Worm (Caenorhabditis elegans): ENCODE measurements around the gene Y37D8A.6.

DNA sequence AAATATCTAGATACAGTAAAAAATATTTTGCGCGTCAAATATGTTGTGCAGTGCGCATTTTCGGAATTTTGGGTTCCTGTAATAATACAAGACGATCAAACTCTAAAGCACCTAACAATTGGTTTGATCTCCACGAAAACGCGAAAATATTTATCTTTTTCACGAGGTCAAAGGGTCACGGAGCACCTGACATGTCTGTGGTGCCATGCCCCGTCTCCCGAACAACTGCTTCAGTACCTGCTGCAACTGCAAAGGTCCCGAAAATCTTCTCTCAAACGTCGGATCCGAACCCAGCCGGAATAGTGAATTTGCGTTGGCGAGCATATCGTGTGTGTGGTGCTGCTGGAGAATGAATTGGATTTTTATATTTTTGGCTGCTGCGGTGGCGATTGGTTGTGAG is 50.2 kb downstream of the Y37D8A.6 start, which contains the start of the genes Y37D8A.2 and Y37D8A.25:
- TF ChIP-seq snpc-4 (tag; optimal IDR thresholded peaks at IDR 0.05) (no peak), efl-1 (optimal IDR thresholded peaks at IDR 0.05) (no peak), efl-1 (GFP tag; optimal IDR thresholded peaks at IDR 0.05 in 1 of 2) (no peak), mep-1 (tag; optimal IDR thresholded peaks at IDR 0.05) (no peak), zag-1 (tag; optimal IDR thresholded peaks at IDR 0.05) (no peak), ama-1 (optimal IDR thresholded peaks at IDR 0.05) (no peak)

All from whole organism, L1 larva.